Worm (Caenorhabditis elegans) whole organism, young adult: ENCODE results near the gene skr-14.
A peak's percentile ranks its signal among the peaks of the same experiment; 100 is the strongest.

Source experiments
- F33H1.4 ChIP-seq: fragments of 200-800 bp; sonication (Bioruptor generic); IDR thresholded peaks from 2 replicates; pipeline ENCODE4 v1.3.6; 2022; ENCODE audit warnings: missing genetic modification reagents, missing genetic modification characterization, missing compliant biosample characterization
- F39B2.1 ChIP-seq: fragments of 200-800 bp; sonication (Bioruptor generic); IDR thresholded peaks from 2 replicates; pipeline ENCODE4 v1.3.6; 2022; ENCODE audit warnings: missing genetic modification reagents, missing genetic modification characterization, missing compliant biosample characterization
- F49E8.2 ChIP-seq: sonication (generic microtip); optimal IDR thresholded peaks from 3 replicates; lab custom pipeline; 2017; ENCODE audit warnings: missing genetic modification characterization, mild to moderate bottlenecking, missing compliant biosample characterization, antibody characterized with exemption, moderate library complexity; ENCODE audit not compliant: insufficient read depth
- F57C9.4 ChIP-seq: sonication (generic microtip); optimal IDR thresholded peaks from 2 replicates; lab custom pipeline; 2017; ENCODE audit warnings: mild to moderate bottlenecking, missing genetic modification characterization, missing compliant biosample characterization
- T07F8.4 ChIP-seq: sonication (generic microtip); optimal IDR thresholded peaks from 2 replicates; lab custom pipeline; 2016; ENCODE audit warnings: mild to moderate bottlenecking, missing genetic modification characterization, moderate library complexity, missing compliant biosample characterization
- Y79H2A.3 ChIP-seq: fragments of 200-800 bp; sonication (Bioruptor generic); conservative IDR thresholded peaks from 2 replicates; pipeline ENCODE4 v1.3.6; 2022; ENCODE audit warnings: missing genetic modification reagents, missing genetic modification characterization, missing compliant biosample characterization
- atf-7 ChIP-seq: sonication (generic microtip); optimal IDR thresholded peaks from 2 replicates; lab custom pipeline; 2017; ENCODE audit warnings: mild to moderate bottlenecking, missing genetic modification characterization, missing compliant biosample characterization
- attf-3 ChIP-seq: fragments of 200-800 bp; sonication (Bioruptor generic); conservative IDR thresholded peaks from 2 replicates; pipeline ENCODE4 v1.3.6; 2022; ENCODE audit warnings: missing genetic modification reagents, missing genetic modification characterization, missing compliant biosample characterization
- attf-6 ChIP-seq: fragments of 200-800 bp; sonication (Bioruptor generic); IDR thresholded peaks from 2 replicates; pipeline ENCODE4 v1.3.6; 2022; ENCODE audit warnings: missing genetic modification reagents, missing genetic modification characterization, missing compliant biosample characterization
- bed-1 ChIP-seq: fragments of 200-800 bp; sonication (Bioruptor generic); IDR thresholded peaks from 2 replicates; pipeline ENCODE4 v1.3.6; 2022; ENCODE audit warnings: missing genetic modification reagents, missing genetic modification characterization, missing compliant biosample characterization
- ceh-79 ChIP-seq: sonication (generic microtip); optimal IDR thresholded peaks from 2 replicates; lab custom pipeline; 2017; ENCODE audit warnings: mild to moderate bottlenecking, missing genetic modification characterization, missing compliant biosample characterization
- die-1 ChIP-seq: sonication (generic microtip); optimal IDR thresholded peaks from 2 replicates; lab custom pipeline; 2016; ENCODE audit warnings: missing genotype, mild to moderate bottlenecking, missing genetic modification characterization, missing compliant biosample characterization
- efl-1 ChIP-seq: fragments of 150-350 bp; optimal IDR thresholded peaks from 2 replicates; lab custom pipeline; 2014; ENCODE audit warnings: missing biosample characterization, missing genetic modification reagents, missing genetic modification characterization
- egrh-3 ChIP-seq: fragments of 200-800 bp; sonication (Bioruptor generic); IDR thresholded peaks from 2 replicates; pipeline ENCODE4 v1.3.6; 2022; ENCODE audit warnings: missing genetic modification reagents, missing genetic modification characterization, missing compliant biosample characterization
- him-1 ChIP-seq: sonication (generic microtip); optimal IDR thresholded peaks from 2 replicates; lab custom pipeline; 2016; ENCODE audit warnings: missing genotype, missing genetic modification reagents, missing genetic modification characterization, missing compliant biosample characterization
- hlh-26 ChIP-seq: fragments of 200-800 bp; sonication (Bioruptor generic); conservative IDR thresholded peaks from 2 replicates; pipeline ENCODE4 v1.3.6; 2022; ENCODE audit warnings: missing genetic modification reagents, missing genetic modification characterization, missing compliant biosample characterization
- lin-35 ChIP-seq, 3 experiments: fragments of 150-350 bp in 2 of 3; sonication (generic microtip) in 1 of 3; optimal IDR thresholded peaks; 2 replicates each; lab custom pipeline; 2014 to 2018; ENCODE audit warnings: missing biosample characterization in 3 of 3, missing genetic modification characterization in 3 of 3, missing genetic modification reagents in 3 of 3
- lsy-27 ChIP-seq: sonication (generic microtip); optimal IDR thresholded peaks from 2 replicates; lab custom pipeline; 2017; ENCODE audit warnings: missing genetic modification characterization, mild to moderate bottlenecking, missing compliant biosample characterization, antibody characterized with exemption, missing genotype, borderline replicate concordance; ENCODE audit not compliant: insufficient read depth
- mel-28 ChIP-seq: sonication (generic microtip); optimal IDR thresholded peaks from 2 replicates; lab custom pipeline; 2016; ENCODE audit warnings: borderline replicate concordance, mild to moderate bottlenecking, missing genetic modification characterization, missing compliant biosample characterization
- nhr-179 ChIP-seq: sonication (generic microtip); optimal IDR thresholded peaks from 2 replicates; lab custom pipeline; 2016; ENCODE audit warnings: mild to moderate bottlenecking, missing genetic modification characterization, missing compliant biosample characterization
- nhr-27 ChIP-seq: fragments of 200-800 bp; sonication (Bioruptor generic); optimal IDR thresholded peaks from 2 replicates; lab custom pipeline; 2018; ENCODE audit warnings: mild to moderate bottlenecking, missing genetic modification characterization, moderate library complexity, missing compliant biosample characterization
- nhr-80 ChIP-seq: sonication (generic microtip); optimal IDR thresholded peaks from 2 replicates; lab custom pipeline; 2016; ENCODE audit warnings: missing genetic modification characterization, missing compliant biosample characterization
- nhr-90 ChIP-seq: sonication (generic microtip); optimal IDR thresholded peaks from 2 replicates; lab custom pipeline; 2016; ENCODE audit warnings: missing genotype, mild to moderate bottlenecking, missing genetic modification characterization, missing compliant biosample characterization
- pha-4 ChIP-seq: fragments of 150-350 bp; sonication (generic microtip); optimal IDR thresholded peaks from 2 replicates; lab custom pipeline; 2014; ENCODE audit warnings: missing biosample characterization, missing genetic modification reagents, missing genetic modification characterization
- repo-1 ChIP-seq: sonication (generic microtip); optimal IDR thresholded peaks from 2 replicates; lab custom pipeline; 2017; ENCODE audit warnings: mild to moderate bottlenecking, missing genetic modification characterization, missing compliant biosample characterization
- sdz-38 ChIP-seq: sonication (generic microtip); optimal IDR thresholded peaks from 2 replicates; lab custom pipeline; 2016; ENCODE audit warnings: missing genotype, missing genetic modification characterization, missing compliant biosample characterization
- snpc-1.1 ChIP-seq: sonication (generic microtip); optimal IDR thresholded peaks from 2 replicates; lab custom pipeline; 2017; ENCODE audit warnings: missing genetic modification characterization, mild to moderate bottlenecking, missing compliant biosample characterization, antibody characterized with exemption, moderate library complexity, missing genotype, missing genetic modification reagents; ENCODE audit not compliant: insufficient read depth
- snpc-3.4 ChIP-seq: sonication (generic microtip); optimal IDR thresholded peaks from 2 replicates; lab custom pipeline; 2017; ENCODE audit warnings: missing genetic modification characterization, mild to moderate bottlenecking, missing compliant biosample characterization, antibody characterized with exemption, moderate library complexity, missing genotype, missing genetic modification reagents
- somi-1 ChIP-seq: fragments of 200-800 bp; sonication (Bioruptor generic); optimal IDR thresholded peaks from 2 replicates; lab custom pipeline; 2018; ENCODE audit warnings: mild to moderate bottlenecking, missing genetic modification characterization, missing compliant biosample characterization
- tbp1 ChIP-seq: fragments of 200-800 bp; sonication (Bioruptor generic); optimal IDR thresholded peaks from 2 replicates; lab custom pipeline; 2018; ENCODE audit warnings: mild to moderate bottlenecking, missing genetic modification characterization, missing compliant biosample characterization
- unc-62 ChIP-seq: fragments of 150-350 bp; optimal IDR thresholded peaks from 2 replicates; lab custom pipeline; 2014; ENCODE audit warnings: missing biosample characterization, missing genetic modification reagents, missing genetic modification characterization
- ztf-18 ChIP-seq: sonication (generic microtip); optimal IDR thresholded peaks from 2 replicates; lab custom pipeline; 2016; ENCODE audit warnings: missing genotype, mild to moderate bottlenecking, missing genetic modification characterization, missing compliant biosample characterization
- ztf-28 ChIP-seq: fragments of 200-800 bp; sonication (Bioruptor generic); IDR thresholded peaks from 2 replicates; pipeline ENCODE4 v1.3.6; 2022; ENCODE audit warnings: missing genetic modification reagents, missing genetic modification characterization, missing compliant biosample characterization

skr-14 gene

DNA sequence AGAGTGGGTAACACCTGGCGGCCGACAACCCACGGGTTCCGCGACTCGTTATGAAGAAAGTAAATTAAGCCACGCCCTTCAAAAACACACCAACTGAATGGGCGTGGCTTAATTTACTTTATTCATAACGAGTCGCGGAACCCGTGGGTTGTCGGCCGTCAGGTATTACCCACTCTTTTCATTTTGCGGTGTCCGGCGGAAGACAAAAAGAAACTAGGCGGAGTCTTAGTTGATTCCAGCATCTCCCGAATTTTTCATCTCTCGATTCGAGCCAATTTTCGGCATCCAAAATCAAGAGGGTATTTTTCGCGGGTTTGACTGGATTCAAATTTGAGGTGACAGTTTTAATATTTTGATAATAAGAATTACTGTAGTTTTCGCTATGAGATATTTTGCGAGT lies 26.3 kb upstream of the skr-14 start (continued):
- peak; percentile 41; the same call in 1 of the 2 replicates for TF ChIP-seq F33H1.4 (GFP tag; lab: Robert Waterston, UW)
- TF ChIP-seq repo-1 (tag; lab: Kevin White, UChicago): no peak
- TF ChIP-seq egrh-3 (GFP tag; lab: Robert Waterston, UW): no peak
- peak; percentile 14 for TF ChIP-seq tbp1 (GFP tag; lab: Kevin White, UChicago)
- peak; percentile 5 for TF ChIP-seq F49E8.2 (tag; lab: Kevin White, UChicago)
- TF ChIP-seq Y79H2A.3 (GFP tag; lab: Robert Waterston, UW): no peak
- no peak for TF ChIP-seq lsy-27 (tag; lab: Kevin White, UChicago)
- peak; percentile 71 for TF ChIP-seq attf-6 (GFP tag; lab: Robert Waterston, UW)
- TF ChIP-seq die-1 (tag; lab: Kevin White, UChicago): no peak
- no peak for TF ChIP-seq ztf-18 (tag; lab: Kevin White, UChicago)
- TF ChIP-seq nhr-179 (tag; lab: Kevin White, UChicago): no peak
- peak; percentile 42 for TF ChIP-seq efl-1 (GFP tag; lab: Kevin White, UChicago)
- TF ChIP-seq F57C9.4 (tag; lab: Kevin White, UChicago): no peak
- TF ChIP-seq, all 124 proteins: peak for 20

ce11 chrV:4442749-4443381 lies 21.5 kb upstream of the skr-14 start, which contains the start of gene rft-1:
Gene rft-1, minus strand, starts transcription at chrV:4443223.
- TF ChIP-seq ceh-79 (no peak), nhr-80 (peak; percentile 47), him-1 (peak; percentile 40), egrh-3 (GFP tag; lab: Robert Waterston, UW) (no peak)

ce11 chrV:4437215-4437614 lies 15.8 kb upstream of the skr-14 start:
- no peak for TF ChIP-seq F39B2.1
- no peak for TF ChIP-seq bed-1 (GFP tag; lab: Robert Waterston, UW)
- TF ChIP-seq sdz-38 (tag; lab: Kevin White, UChicago): no peak
- no peak for TF ChIP-seq atf-7
- no peak for TF ChIP-seq hlh-26 (GFP tag; lab: Robert Waterston, UW)
- no peak for TF ChIP-seq snpc-1.1
- TF ChIP-seq nhr-179 (tag; lab: Kevin White, UChicago): no peak
- TF ChIP-seq lin-35 (GFP tag; optimal IDR thresholded peaks at IDR 0.05; lab: Kevin White, UChicago): no peak
- TF ChIP-seq T07F8.4 (tag; lab: Kevin White, UChicago): no peak
- no peak for TF ChIP-seq Y79H2A.3 (GFP tag; lab: Robert Waterston, UW)
- no peak for TF ChIP-seq mel-28 (tag; lab: Kevin White, UChicago)
- TF ChIP-seq die-1 (tag; lab: Kevin White, UChicago): no peak
- TF ChIP-seq nhr-27: no peak
- TF ChIP-seq attf-3 (GFP tag; lab: Robert Waterston, UW): no peak
- no peak for TF ChIP-seq snpc-3.4 (tag; lab: Kevin White, UChicago)
- TF ChIP-seq ztf-28 (GFP tag; lab: Robert Waterston, UW): no peak
- TF ChIP-seq nhr-90 (tag; lab: Kevin White, UChicago): no peak
- TF ChIP-seq pha-4 (tag; lab: Kevin White, UChicago): no peak
- TF ChIP-seq unc-62 (GFP tag; lab: Kevin White, UChicago): no peak
- TF ChIP-seq somi-1: no peak
